Worm (Caenorhabditis elegans): ENCODE results near the gene F08G12.5.

F08G12.5 gene

DNA sequence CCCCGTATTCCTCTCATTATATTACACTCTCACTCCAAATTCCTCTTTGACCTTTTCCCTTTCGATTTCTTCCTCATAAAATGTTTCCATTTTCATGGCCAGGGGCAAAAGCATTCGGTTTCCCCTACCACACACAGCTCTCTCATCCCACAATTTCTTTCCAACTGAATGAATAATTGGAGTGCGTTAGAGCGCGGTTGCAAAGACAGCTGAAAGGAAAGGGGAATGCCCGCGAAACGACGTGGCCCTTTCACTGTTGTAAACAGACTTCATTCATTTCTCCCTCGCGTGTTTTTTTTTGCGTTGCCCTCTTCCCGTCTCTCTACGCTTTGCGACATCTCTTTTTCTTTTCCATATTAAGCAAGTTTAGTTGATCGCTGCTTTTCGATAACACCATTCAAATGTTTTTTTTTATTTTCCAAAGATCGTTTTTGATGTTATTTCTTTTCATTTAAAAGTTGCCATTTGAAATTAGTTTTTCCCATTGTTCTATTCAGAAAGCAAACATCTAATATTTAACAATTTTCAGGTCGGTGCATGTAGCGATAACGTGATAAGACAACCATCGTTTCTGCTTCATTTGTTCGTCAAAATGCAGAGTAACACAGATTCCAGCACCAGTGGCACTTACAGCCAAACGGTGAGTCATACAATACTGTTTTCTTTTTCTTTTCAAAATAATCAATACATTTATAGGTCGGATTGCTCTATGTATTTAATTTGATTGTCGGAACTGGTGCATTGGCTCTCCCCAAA lies 47.6 kb downstream of the F08G12.5 start, which contains the start of gene C03A3.2 (continued):
- TF ChIP-seq tbx-2 (tag; optimal IDR thresholded peaks at IDR 0.05): peak; percentile 76
- TF ChIP-seq madf-2 (tag; optimal IDR thresholded peaks at IDR 0.05): peak; percentile 13
- no peak for TF ChIP-seq lim-6 (tag; optimal IDR thresholded peaks at IDR 0.05)
- no peak for TF ChIP-seq nhr-232 (tag; optimal IDR thresholded peaks at IDR 0.05)
- no peak for TF ChIP-seq tbx-7 (tag; optimal IDR thresholded peaks at IDR 0.05)
- peak; percentile 81 for TF ChIP-seq ceh-18 (tag; optimal IDR thresholded peaks at IDR 0.05)
- peak; percentile 66 for TF ChIP-seq ceh-34 (tag; optimal IDR thresholded peaks at IDR 0.05)
- TF ChIP-seq ama-1 (optimal IDR thresholded peaks at IDR 0.05): no peak
- TF ChIP-seq hlh-15 (tag; optimal IDR thresholded peaks at IDR 0.05): no peak
- TF ChIP-seq sox-4 (tag; optimal IDR thresholded peaks at IDR 0.05): no peak
- TF ChIP-seq C08G9.2 (tag; optimal IDR thresholded peaks at IDR 0.05): no peak
- no peak for TF ChIP-seq ceh-45 (GFP tag; IDR thresholded peaks at IDR 0.05)
- TF ChIP-seq unc-55 (GFP tag; optimal IDR thresholded peaks at IDR 0.05): no peak
- peak; percentile 94 for TF ChIP-seq ceh-31 (tag; optimal IDR thresholded peaks at IDR 0.05)
- TF ChIP-seq unc-42 (tag; optimal IDR thresholded peaks at IDR 0.05): peak; percentile 90
- TF ChIP-seq sox-2 (GFP tag; IDR thresholded peaks at IDR 0.05): no peak
- TF ChIP-seq ceh-48 (tag; optimal IDR thresholded peaks at IDR 0.05): no peak
- TF ChIP-seq unc-3 (GFP tag; conservative IDR thresholded peaks at IDR 0.05): no peak
- no peak for TF ChIP-seq unc-3 (tag; optimal IDR thresholded peaks at IDR 0.05)
- TF ChIP-seq elt-2 (tag; optimal IDR thresholded peaks at IDR 0.05): no peak
- TF ChIP-seq dmd-4 (tag; optimal IDR thresholded peaks at IDR 0.05; ENCODE audit: borderline replicate concordance): no peak
- TF ChIP-seq pax-1 (tag; optimal IDR thresholded peaks at IDR 0.05): no peak
